Fruit fly (Drosophila melanogaster): ENCODE results near the gene Coq8.

The Coq8 gene

DNA sequence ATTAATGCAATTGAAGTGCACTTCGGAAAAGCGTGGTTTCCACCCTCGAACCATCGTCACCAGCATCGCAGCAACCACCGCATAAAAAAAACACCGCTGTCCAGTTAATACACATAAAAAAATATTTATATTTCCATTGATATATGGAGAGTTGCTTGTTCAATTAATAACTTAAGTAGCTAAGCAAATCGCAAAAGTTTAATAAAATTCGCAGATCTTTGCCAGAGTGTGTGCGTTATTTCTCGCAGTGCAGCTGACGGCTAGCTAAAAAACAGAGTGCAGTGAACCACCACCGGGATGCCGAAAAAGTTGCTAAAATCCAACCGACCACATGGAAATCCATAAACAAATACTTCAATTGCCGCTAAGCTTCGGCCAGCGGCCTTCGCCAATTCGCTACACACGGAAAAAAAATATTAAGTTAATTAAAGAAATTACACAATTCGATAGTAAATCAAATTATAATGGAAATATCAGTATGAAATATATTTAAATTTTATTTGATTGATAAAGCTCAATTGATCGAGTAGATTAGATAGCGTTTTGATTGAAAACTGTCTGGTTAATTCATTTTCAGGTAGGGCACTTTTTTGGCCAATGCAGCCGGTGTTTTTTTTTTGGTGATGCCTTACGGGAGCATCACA lies 22.5 kb upstream of the Coq8 start (continued):
- no peak for TF ChIP-seq btn (GFP tag; optimal IDR thresholded peaks at IDR 0.05)
- TF ChIP-seq dpn (GFP tag; optimal IDR thresholded peaks at IDR 0.05) = no peak
- peak; percentile 68; the same call in 2 of the 3 replicates for TF ChIP-seq CG17361 (GFP tag; IDR thresholded peaks at IDR 0.05)
- TF ChIP-seq CG10543 (GFP tag; optimal IDR thresholded peaks at IDR 0.05) = no peak
- no peak for TF ChIP-seq aop (GFP tag; IDR thresholded peaks at IDR 0.05)
- no peak for TF ChIP-seq Bteb2 (GFP tag; optimal IDR thresholded peaks at IDR 0.05)
- TF ChIP-seq Dref (GFP tag; IDR thresholded peaks at IDR 0.05) = no peak
- TF ChIP-seq H15 (GFP tag; IDR thresholded peaks at IDR 0.05) = 0 out of 3 replicates have a peak, but pooled peaks have one; percentile 7
- TF ChIP-seq Jarid2 (GFP tag; optimal IDR thresholded peaks at IDR 0.05) = no peak
- no peak for TF ChIP-seq CG15269 (tag; optimal IDR thresholded peaks at IDR 0.05)
- peak; percentile 43 for TF ChIP-seq CG2712 (tag; optimal IDR thresholded peaks at IDR 0.05)
- peak; percentile 11 for TF ChIP-seq CG4424 (GFP tag; optimal IDR thresholded peaks at IDR 0.05)
- TF ChIP-seq shn (GFP tag; optimal IDR thresholded peaks at IDR 0.05) = no peak
- TF ChIP-seq dysf (GFP tag; IDR thresholded peaks at IDR 0.05) = no peak
- TF ChIP-seq CG9817 (tag; optimal IDR thresholded peaks at IDR 0.05) = no peak
- TF ChIP-seq Xrp1 (GFP tag; IDR thresholded peaks at IDR 0.05) = peak; percentile 60
- no peak for TF ChIP-seq cad (GFP tag; optimal IDR thresholded peaks at IDR 0.05)
- TF ChIP-seq luna (GFP tag; optimal IDR thresholded peaks at IDR 0.05) = no peak
- peak; percentile 22 for TF ChIP-seq D19A (tag; optimal IDR thresholded peaks at IDR 0.05)
- no peak for TF ChIP-seq CG12744 (GFP tag; optimal IDR thresholded peaks at IDR 0.05)
- TF ChIP-seq sr (GFP tag; IDR thresholded peaks at IDR 0.05) = no peak
- TF ChIP-seq CG33557 (GFP tag; optimal IDR thresholded peaks at IDR 0.05) = no peak
- no peak for TF ChIP-seq tio (GFP tag; optimal IDR thresholded peaks at IDR 0.05)
- peak; percentile 31; the same call in 1 of the 2 replicates for TF ChIP-seq dati (GFP tag; IDR thresholded peaks at IDR 0.05)
- no peak for TF ChIP-seq Dfd (GFP tag; optimal IDR thresholded peaks at IDR 0.05)
- no peak for TF ChIP-seq inv (GFP tag; IDR thresholded peaks at IDR 0.05; ENCODE audit: partially characterized antibody)
- TF ChIP-seq B-H2 (GFP tag; optimal IDR thresholded peaks at IDR 0.05) = no peak
- TF ChIP-seq ab (GFP tag; optimal IDR thresholded peaks at IDR 0.05) = no peak
- TF ChIP-seq CG2889 (GFP tag; IDR thresholded peaks at IDR 0.05) = no peak
- TF ChIP-seq CG15514 (GFP tag; optimal IDR thresholded peaks at IDR 0.05) = no peak
- no peak for TF ChIP-seq CG34422 (GFP tag; IDR thresholded peaks at IDR 0.05)
- no peak for TF ChIP-seq YL-1 (GFP tag; optimal IDR thresholded peaks at IDR 0.05)
- no peak for TF ChIP-seq CG1233 (GFP tag; optimal IDR thresholded peaks at IDR 0.05)
- TF ChIP-seq CG16779 (GFP tag; IDR thresholded peaks at IDR 0.05) = no peak
- no peak for TF ChIP-seq CG9932 (GFP tag; IDR thresholded peaks at IDR 0.05)
- TF ChIP-seq CG18619 (GFP tag; optimal IDR thresholded peaks at IDR 0.05) = peak; percentile 0
- TF ChIP-seq CG12769 (tag; optimal IDR thresholded peaks at IDR 0.05) = no peak
- no peak; the same call in 2 of the 3 replicates for TF ChIP-seq zfh1 (GFP tag; IDR thresholded peaks at IDR 0.05)
- TF ChIP-seq CG9215 (GFP tag; IDR thresholded peaks at IDR 0.05) = no peak
- TF ChIP-seq stc (GFP tag; IDR thresholded peaks at IDR 0.05) = no peak
- peak; percentile 30; the same call in 1 of the 2 replicates for TF ChIP-seq onecut (GFP tag; IDR thresholded peaks at IDR 0.05)
- TF ChIP-seq CG32532 (GFP tag; IDR thresholded peaks at IDR 0.05) = no peak
- peak; percentile 46 for TF ChIP-seq fd96Cb (tag; optimal IDR thresholded peaks at IDR 0.05)
- TF ChIP-seq tap (tag; optimal IDR thresholded peaks at IDR 0.05) = no peak
- TF ChIP-seq en (GFP tag; optimal IDR thresholded peaks at IDR 0.05) = no peak
- peak; percentile 0 for TF ChIP-seq trem (tag; optimal IDR thresholded peaks at IDR 0.05)
- TF ChIP-seq CG1529 (GFP tag; optimal IDR thresholded peaks at IDR 0.05) = peak; percentile 29
- TF ChIP-seq schlank (tag; optimal IDR thresholded peaks at IDR 0.05) = no peak
- TF ChIP-seq Hmx (GFP tag; optimal IDR thresholded peaks at IDR 0.05) = no peak
- TF ChIP-seq NC2β (GFP tag; optimal IDR thresholded peaks at IDR 0.05) = no peak
- TF ChIP-seq CG9609 (GFP tag; optimal IDR thresholded peaks at IDR 0.05) = no peak
- TF ChIP-seq mirr (GFP tag; optimal IDR thresholded peaks at IDR 0.05) = no peak

All from whole organism, embryonic.